Fruit fly (Drosophila melanogaster): Measurements from ENCODE around the gene wit.

dm6 chr3L:4055438-4055962, 16.0 kb downstream of the wit start:
- TF ChIP-seq CG8478 (optimal IDR thresholded peaks at IDR 0.05) (no peak), CTCF (optimal IDR thresholded peaks at IDR 0.05) (no peak)

All from S2 (cell line).